Fruit fly (Drosophila melanogaster): ENCODE data around the gene CG18754.

CG18754 gene

dm6 chr3R:23732533-23732932, 48.7 kb downstream of the CG18754 start:
- no peak for TF ChIP-seq ems (GFP tag; optimal IDR thresholded peaks at IDR 0.05)
- TF ChIP-seq Gsc (GFP tag; IDR thresholded peaks at IDR 0.05): no peak
- no peak for TF ChIP-seq gro (GFP tag; optimal IDR thresholded peaks at IDR 0.05)
- no peak for TF ChIP-seq CG14050 (GFP tag; IDR thresholded peaks at IDR 0.05)
- no peak for TF ChIP-seq Scr (GFP tag; IDR thresholded peaks at IDR 0.05; ENCODE audit: partially characterized antibody)
- TF ChIP-seq dati (GFP tag; IDR thresholded peaks at IDR 0.05): no peak
- no peak for TF ChIP-seq Neu2 (GFP tag; optimal IDR thresholded peaks at IDR 0.05; ENCODE audit: borderline replicate concordance)
- no peak for TF ChIP-seq CG12299 (tag; optimal IDR thresholded peaks at IDR 0.05)
- no peak for TF ChIP-seq Ptx1 (GFP tag; IDR thresholded peaks at IDR 0.05)
- TF ChIP-seq Spps (tag; optimal IDR thresholded peaks at IDR 0.05): no peak
- no peak for TF ChIP-seq ap (GFP tag; IDR thresholded peaks at IDR 0.05)

DNA sequence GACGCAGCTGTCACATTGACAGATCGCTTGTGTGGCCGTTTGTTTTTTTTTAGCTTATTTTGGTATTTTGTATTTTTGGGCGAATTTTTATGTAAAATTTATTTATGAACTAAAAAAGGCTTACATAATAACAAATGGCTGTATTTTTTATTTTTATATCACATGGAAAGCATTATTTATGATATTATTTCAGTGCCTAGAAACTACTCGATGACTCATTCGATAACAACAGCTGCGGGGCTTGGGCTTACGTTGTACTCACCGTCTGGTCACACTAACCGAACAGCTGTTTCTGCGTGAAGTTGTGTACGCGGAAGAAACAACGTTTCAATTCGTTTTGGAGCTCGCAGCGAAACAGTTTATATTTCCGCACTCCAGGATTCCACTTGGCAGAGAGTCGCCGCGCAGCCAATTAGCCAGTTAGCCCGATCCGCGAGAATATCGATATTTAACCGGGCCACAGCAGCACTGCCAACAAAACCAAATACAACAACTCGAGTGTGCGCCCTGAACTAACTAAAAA, 49.2 kb downstream of the CG18754 start, which contains the start of the genes Hmgcr and Rpn9:
Gene Hmgcr (plus strand): TSS at position 335 of the 523 bp plus-strand sequence.
Gene Rpn9 (minus strand): TSS at position 473 of the 523 bp plus-strand sequence.
- TF ChIP-seq gsb-n (tag; optimal IDR thresholded peaks at IDR 0.05) (peak; percentile 49), tap (tag; optimal IDR thresholded peaks at IDR 0.05) (no peak), tna (GFP tag; IDR thresholded peaks at IDR 0.05; ENCODE audit: partially characterized antibody) (no peak; the same call in 1 of the 2 replicates), ewg (GFP tag; optimal IDR thresholded peaks at IDR 0.05) (peak; percentile 70), CG30403 (GFP tag; optimal IDR thresholded peaks at IDR 0.05) (peak; percentile 13), Sry-β (GFP tag; optimal IDR thresholded peaks at IDR 0.05) (peak; percentile 10), CG10147 (GFP tag; optimal IDR thresholded peaks at IDR 0.05) (no peak), YL-1 (GFP tag; optimal IDR thresholded peaks at IDR 0.05) (peak; percentile 87), ara (GFP tag; IDR thresholded peaks at IDR 0.05) (no peak), CG12104 (GFP tag; optimal IDR thresholded peaks at IDR 0.05) (no peak), CG18764 (GFP tag; optimal IDR thresholded peaks at IDR 0.05) (no peak), Ets65A (GFP tag) (peak; percentile 6), CG33213 (GFP tag; optimal IDR thresholded peaks at IDR 0.05) (peak; percentile 15), CG4617 (GFP tag; optimal IDR thresholded peaks at IDR 0.05; ENCODE audit: borderline replicate concordance) (peak; percentile 41), HmgZ (tag; optimal IDR thresholded peaks at IDR 0.05) (peak; percentile 32), schlank (tag; optimal IDR thresholded peaks at IDR 0.05) (no peak), Taf1 (GFP tag; IDR thresholded peaks at IDR 0.05) (no peak), BEAF-32 (GFP tag; optimal IDR thresholded peaks at IDR 0.05) (peak; percentile 55), CG6765 (GFP tag; optimal IDR thresholded peaks at IDR 0.05) (peak; percentile 15), Chrac-16 (GFP tag; optimal IDR thresholded peaks at IDR 0.05) (no peak), onecut (GFP tag; IDR thresholded peaks at IDR 0.05) (peak; percentile 26; the same call in 1 of the 2 replicates), CG6791 (GFP tag; IDR thresholded peaks at IDR 0.05; ENCODE audit: partially characterized antibody) (no peak), Doc2 (GFP tag; IDR thresholded peaks at IDR 0.05) (no peak), TFAM (GFP tag; optimal IDR thresholded peaks at IDR 0.05) (no peak), CG31441 (GFP tag; IDR thresholded peaks at IDR 0.05) (peak; percentile 42), sna (GFP tag; IDR thresholded peaks at IDR 0.05; ENCODE audit: partially characterized antibody) (no peak), CG42726 (GFP tag; IDR thresholded peaks at IDR 0.05; ENCODE audit: partially characterized antibody) (peak; percentile 17; the same call in 1 of the 2 replicates), unc-4 (GFP tag; IDR thresholded peaks at IDR 0.05; ENCODE audit: partially characterized antibody) (0 out of 2 replicates have a peak, but pooled peaks have one; percentile 44), Oli (tag; optimal IDR thresholded peaks at IDR 0.05) (no peak), cwo (GFP tag; optimal IDR thresholded peaks at IDR 0.05) (no peak), CG15269 (tag; optimal IDR thresholded peaks at IDR 0.05) (peak; percentile 16), corto (GFP tag; optimal IDR thresholded peaks at IDR 0.05) (no peak), bbx (GFP tag; IDR thresholded peaks at IDR 0.05; ENCODE audit: partially characterized antibody) (peak; percentile 67; the same call in 1 of the 2 replicates), gro (GFP tag; optimal IDR thresholded peaks at IDR 0.05) (peak; percentile 27), CG14965 (GFP tag; optimal IDR thresholded peaks at IDR 0.05; ENCODE audit: borderline replicate concordance) (no peak), mirr (GFP tag; optimal IDR thresholded peaks at IDR 0.05) (no peak), CG13894 (tag; optimal IDR thresholded peaks at IDR 0.05) (no peak), Bteb2 (GFP tag; optimal IDR thresholded peaks at IDR 0.05) (no peak)
